Worm (Caenorhabditis elegans) whole organism, late embryonic: ENCODE data around the gene F26F2.7.
"Not testable (repeated sequence)": the region's sequence is repeated elsewhere in the genome, so short reads cannot be mapped to it uniquely, and the experiment has no call there.

Experiments
- C38D4.7 ChIP-seq: fragments of 200-800 bp; sonication (Bioruptor generic); optimal IDR thresholded peaks from 2 replicates; lab custom pipeline; 2018; ENCODE audit warnings: mild to moderate bottlenecking, missing genetic modification characterization, moderate library complexity, missing compliant biosample characterization
- F13H6.1 ChIP-seq: sonication (generic microtip); optimal IDR thresholded peaks from 2 replicates; lab custom pipeline; 2016; ENCODE audit warnings: missing genetic modification characterization, missing compliant biosample characterization
- K02D7.2 ChIP-seq: sonication (generic microtip); optimal IDR thresholded peaks from 2 replicates; lab custom pipeline; 2017; ENCODE audit warnings: mild to moderate bottlenecking, missing genetic modification characterization, missing compliant biosample characterization
- K09A11.1 ChIP-seq: sonication (generic microtip); optimal IDR thresholded peaks from 2 replicates; lab custom pipeline; 2017; ENCODE audit warnings: antibody characterized with exemption, mild to moderate bottlenecking, missing genetic modification characterization, missing compliant biosample characterization; ENCODE audit not compliant: insufficient read depth
- T23F11.4 ChIP-seq: fragments of 200-800 bp; sonication (Bioruptor generic); optimal IDR thresholded peaks from 2 replicates; lab custom pipeline; 2018; ENCODE audit warnings: mild to moderate bottlenecking, missing genetic modification characterization, missing compliant biosample characterization
- ceh-2 ChIP-seq: sonication (generic microtip); optimal IDR thresholded peaks from 2 replicates; lab custom pipeline; 2016; ENCODE audit warnings: missing genotype, missing genetic modification characterization, missing compliant biosample characterization
- ceh-22 ChIP-seq: sonication (generic microtip); optimal IDR thresholded peaks from 2 replicates; lab custom pipeline; 2017; ENCODE audit warnings: missing biosample characterization, missing genetic modification characterization
- ceh-48 ChIP-seq: sonication (generic microtip); optimal IDR thresholded peaks from 2 replicates; lab custom pipeline; 2016; ENCODE audit warnings: missing genetic modification characterization, inconsistent platforms, missing compliant biosample characterization
- che-1 ChIP-seq: sonication (generic microtip); optimal IDR thresholded peaks from 2 replicates; lab custom pipeline; 2016; ENCODE audit warnings: mild to moderate bottlenecking, missing genetic modification characterization, missing compliant biosample characterization
- dmd-4 ChIP-seq: sonication (generic microtip); optimal IDR thresholded peaks from 2 replicates; lab custom pipeline; 2016; ENCODE audit warnings: borderline replicate concordance, missing genetic modification characterization, missing compliant biosample characterization
- dve-1 ChIP-seq: sonication (generic microtip); optimal IDR thresholded peaks from 2 replicates; lab custom pipeline; 2017; ENCODE audit warnings: antibody characterized with exemption, mild to moderate bottlenecking, missing genetic modification characterization, missing compliant biosample characterization
- elt-2 ChIP-seq: sonication (generic microtip); optimal IDR thresholded peaks from 2 replicates; lab custom pipeline; 2016; ENCODE audit warnings: missing genetic modification reagents, missing genetic modification characterization, missing compliant biosample characterization
- fkh-10 ChIP-seq: fragments of 150-350 bp; optimal IDR thresholded peaks from 2 replicates; lab custom pipeline; 2014; ENCODE audit warnings: missing biosample characterization, missing genetic modification reagents, missing genetic modification characterization
- gmeb-2 ChIP-seq: sonication (generic microtip); optimal IDR thresholded peaks from 2 replicates; lab custom pipeline; 2016; ENCODE audit warnings: missing genetic modification characterization, inconsistent platforms, missing compliant biosample characterization
- hlh-30 ChIP-seq: sonication (generic microtip); optimal IDR thresholded peaks from 2 replicates; lab custom pipeline; 2017; ENCODE audit warnings: antibody characterized with exemption, missing genetic modification characterization, missing compliant biosample characterization; ENCODE audit not compliant: insufficient read depth
- hlh-8 ChIP-seq: sonication (generic microtip); optimal IDR thresholded peaks from 2 replicates; lab custom pipeline; 2016; ENCODE audit warnings: missing genotype, missing genetic modification characterization, missing compliant biosample characterization
- lim-6 ChIP-seq: sonication (generic microtip); optimal IDR thresholded peaks from 2 replicates; lab custom pipeline; 2016; ENCODE audit warnings: missing genetic modification characterization, missing compliant biosample characterization
- madf-2 ChIP-seq: sonication (generic microtip); optimal IDR thresholded peaks from 2 replicates; lab custom pipeline; 2017; ENCODE audit warnings: missing genetic modification characterization, missing compliant biosample characterization
- mec-3 ChIP-seq: sonication (generic microtip); optimal IDR thresholded peaks from 2 replicates; lab custom pipeline; 2016; ENCODE audit warnings: borderline replicate concordance, missing genetic modification characterization, missing compliant biosample characterization
- npax-4 ChIP-seq: sonication (generic microtip); optimal IDR thresholded peaks from 2 replicates; lab custom pipeline; 2016; ENCODE audit warnings: missing genetic modification characterization, missing compliant biosample characterization
- pag-3 ChIP-seq: sonication (generic microtip); optimal IDR thresholded peaks from 2 replicates; lab custom pipeline; 2016; ENCODE audit warnings: missing compliant biosample characterization, missing genetic modification characterization, borderline replicate concordance
- pax-1 ChIP-seq: fragments of 150-350 bp; optimal IDR thresholded peaks from 2 replicates; lab custom pipeline; 2014; ENCODE audit warnings: missing biosample characterization, missing genetic modification characterization
- pha-4 ChIP-seq: fragments of 150-350 bp; optimal IDR thresholded peaks from 2 replicates; lab custom pipeline; 2018; ENCODE audit warnings: missing biosample characterization, missing genetic modification reagents, missing genetic modification characterization
- sdc-2 ChIP-seq: sonication (generic microtip); optimal IDR thresholded peaks from 2 replicates; lab custom pipeline; 2016; ENCODE audit warnings: missing genotype, missing genetic modification characterization, missing compliant biosample characterization
- sox-2 ChIP-seq: fragments of 200-800 bp; sonication (Bioruptor generic); IDR thresholded peaks from 2 replicates; pipeline ENCODE4 v1.3.6; 2022; ENCODE audit warnings: missing genetic modification reagents, missing genetic modification characterization, missing compliant biosample characterization
- tbx-2 ChIP-seq: sonication (generic microtip); optimal IDR thresholded peaks from 2 replicates; lab custom pipeline; 2016; ENCODE audit warnings: missing genetic modification characterization, missing compliant biosample characterization
- tbx-7 ChIP-seq: sonication (generic microtip); optimal IDR thresholded peaks from 2 replicates; lab custom pipeline; 2016; ENCODE audit warnings: missing genotype, missing genetic modification characterization, missing compliant biosample characterization
- unc-55 ChIP-seq: sonication (generic microtip); optimal IDR thresholded peaks from 2 replicates; lab custom pipeline; 2017; ENCODE audit warnings: missing biosample characterization, missing genetic modification reagents, missing genetic modification characterization
- zip-5 ChIP-seq: sonication (generic microtip); optimal IDR thresholded peaks from 2 replicates; lab custom pipeline; 2016; ENCODE audit warnings: missing genetic modification characterization, missing compliant biosample characterization
- ztf-16 ChIP-seq: sonication (generic microtip); optimal IDR thresholded peaks from 2 replicates; lab custom pipeline; 2017; ENCODE audit warnings: missing genetic modification characterization, missing compliant biosample characterization

The F26F2.7 gene

DNA sequence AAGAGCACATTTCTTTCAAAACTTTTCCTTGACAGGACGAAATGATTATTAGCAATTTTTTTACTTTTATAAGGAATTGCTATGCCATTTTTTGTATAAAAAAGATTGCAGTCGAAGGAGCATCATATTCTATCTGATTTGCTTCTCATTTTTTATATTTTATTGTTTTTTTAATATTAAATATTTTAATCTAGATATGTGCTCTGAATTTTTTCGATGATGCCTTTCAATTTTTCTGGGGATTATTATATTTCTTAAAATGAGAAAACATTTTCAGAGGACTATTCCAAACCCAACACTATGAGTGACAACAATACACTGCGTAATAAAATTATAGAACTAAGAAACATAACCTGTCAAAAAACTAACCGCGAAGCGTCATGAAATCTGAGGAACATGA lies 11.8 kb upstream of the F26F2.7 start, which contains the start of gene F26F2.4:
TSS of gene F26F2.4 (plus strand) at position 301 of the 400 bp plus-strand sequence.
- not testable (repeated sequence) for TF ChIP-seq C38D4.7 (GFP tag; lab: Kevin White, UChicago); elt-2 (tag; lab: Kevin White, UChicago); pax-1
- TF ChIP-seq, all 69 proteins: peak for 0; not testable (repeated sequence) for 69

DNA sequence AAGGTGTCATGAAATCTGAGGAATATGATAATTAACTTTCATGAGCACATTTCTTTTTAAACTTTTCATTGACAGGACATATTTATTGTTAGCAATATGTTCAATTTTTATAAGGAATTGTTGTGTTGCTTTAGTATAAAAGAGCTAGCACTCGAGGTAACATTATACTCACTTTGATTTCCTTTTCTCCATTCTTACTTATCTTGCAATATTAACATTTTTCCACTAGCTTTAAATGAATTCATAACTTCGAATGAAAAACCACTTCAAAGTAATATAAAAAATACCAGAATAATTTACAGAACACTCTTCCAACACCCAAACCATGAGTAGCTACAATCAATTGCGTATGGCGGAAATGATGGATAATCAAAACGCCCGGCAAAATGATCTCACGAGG lies 7.4 kb upstream of the F26F2.7 start, which contains the start of gene F26F2.5:
TSS of gene F26F2.5 (plus strand) at position 301 of the 400 bp plus-strand sequence.
- TF ChIP-seq gmeb-2 (tag; lab: Kevin White, UChicago) = no peak
- TF ChIP-seq lim-6 = no peak
- no peak for TF ChIP-seq K02D7.2 (tag; lab: Kevin White, UChicago)
- no peak for TF ChIP-seq F13H6.1 (tag; lab: Kevin White, UChicago)
- TF ChIP-seq sox-2 (GFP tag; lab: Robert Waterston, UW) = no peak
- no peak for TF ChIP-seq ceh-48 (tag; lab: Kevin White, UChicago)

DNA sequence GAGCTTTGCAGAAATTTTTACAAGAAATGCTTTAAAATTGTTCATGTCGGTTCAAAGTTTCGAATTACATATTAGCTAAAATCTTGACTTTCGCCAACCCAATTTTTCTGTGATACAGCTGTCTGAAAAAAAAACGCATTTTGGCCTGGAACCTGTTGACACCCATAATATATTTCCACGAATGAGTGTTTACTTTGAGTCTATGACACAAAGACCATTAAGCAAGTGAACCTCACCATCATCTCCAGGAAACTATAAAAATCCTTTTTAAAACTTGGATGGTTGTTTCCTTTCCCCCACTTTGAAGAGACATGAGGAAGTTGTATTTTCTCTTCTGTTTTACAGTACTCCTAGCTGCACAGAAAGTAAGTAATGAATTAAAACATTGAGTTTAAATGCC lies 6.5 kb upstream of the F26F2.7 start, which contains the start of gene clec-263:
TSS of gene clec-263 (plus strand) at position 301 of the 400 bp plus-strand sequence.
- no peak for TF ChIP-seq fkh-10
- TF ChIP-seq ceh-22 (tag; lab: Kevin White, UChicago) = no peak
- no peak for TF ChIP-seq hlh-30 (tag; lab: Kevin White, UChicago)
- no peak for TF ChIP-seq zip-5 (tag; lab: Kevin White, UChicago)
- TF ChIP-seq che-1 (tag; lab: Kevin White, UChicago) = no peak
- TF ChIP-seq F13H6.1 (tag; lab: Kevin White, UChicago) = no peak

DNA sequence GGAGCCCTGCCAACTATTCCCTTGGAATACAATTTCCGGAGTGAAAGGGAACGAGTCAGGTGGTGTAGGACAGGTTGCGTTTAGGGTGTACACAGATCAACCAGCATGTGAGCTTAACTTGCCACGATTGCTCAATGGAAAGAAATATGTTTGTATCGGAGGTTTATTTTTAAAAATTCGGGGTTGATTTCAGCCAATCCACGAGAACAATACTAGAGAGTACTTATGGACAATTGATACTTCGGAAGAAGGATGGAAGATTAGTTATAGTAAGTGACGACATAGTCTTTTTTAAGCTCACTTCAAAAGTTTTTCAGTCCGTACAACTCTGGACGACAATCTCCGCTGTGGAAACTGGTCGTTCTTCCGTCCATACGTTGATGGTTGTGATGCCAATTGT lies 5.9 kb upstream of the F26F2.7 start:
- no peak for TF ChIP-seq tbx-7 (tag; lab: Kevin White, UChicago)
- no peak for TF ChIP-seq hlh-8
- no peak for TF ChIP-seq pag-3 (tag; lab: Kevin White, UChicago)
- TF ChIP-seq T23F11.4 (GFP tag; lab: Kevin White, UChicago) = no peak
- TF ChIP-seq sdc-2 = no peak
- TF ChIP-seq, all 69 proteins: peak for 0

DNA sequence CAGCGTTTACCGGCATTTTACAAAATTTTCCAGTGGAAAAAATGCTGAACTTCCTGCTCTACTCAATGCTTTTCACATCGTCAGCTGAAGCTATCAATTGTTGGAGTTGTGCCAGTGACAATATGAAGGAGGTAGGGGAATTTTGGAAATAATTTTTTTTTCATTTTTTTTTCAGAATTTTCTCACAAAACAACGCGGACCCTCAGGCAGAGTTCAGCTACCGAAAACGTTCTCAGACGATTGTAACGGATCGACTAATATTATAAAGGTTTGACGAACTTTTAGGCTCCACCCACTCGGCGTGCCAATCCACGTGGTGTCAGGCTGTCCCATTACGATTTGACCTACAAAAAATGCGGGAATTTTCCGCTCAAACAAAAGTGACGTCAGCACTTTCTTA lies 1.3 kb upstream of the F26F2.7 start, which contains the start of gene F26F2.8:
TSS of gene F26F2.8 (plus strand) at position 13 of the 400 bp plus-strand sequence.
- TF ChIP-seq hlh-30 (tag; lab: Kevin White, UChicago) = no peak
- TF ChIP-seq, all 69 proteins: peak for 0

DNA sequence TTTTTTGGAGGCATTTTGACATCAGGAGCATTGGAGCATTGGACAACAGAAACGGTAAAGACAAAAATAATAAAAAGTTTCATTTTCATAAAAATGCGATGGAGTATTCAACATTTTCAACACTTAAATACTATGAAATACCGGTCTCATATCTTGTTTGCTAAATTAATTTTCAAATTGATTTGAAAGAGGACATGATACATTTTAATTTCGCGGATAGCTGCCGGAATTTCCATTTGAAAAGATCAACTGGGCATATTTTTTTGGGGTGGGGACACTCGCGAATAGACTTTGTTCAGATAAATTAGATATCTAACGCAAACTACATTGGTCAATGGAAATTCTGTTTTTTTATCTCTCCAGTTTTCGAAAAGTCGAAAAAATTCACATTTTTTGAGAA lies 14.0 kb downstream of the F26F2.7 start, which contains the start of gene F26F2.10:
TSS of gene F26F2.10 (minus strand) at position 101 of the 400 bp plus-strand sequence.
- TF ChIP-seq tbx-2 (tag; lab: Kevin White, UChicago) = no peak
- TF ChIP-seq unc-55 (GFP tag; lab: Kevin White, UChicago) = no peak
- TF ChIP-seq madf-2 (tag; lab: Kevin White, UChicago) = no peak
- no peak for TF ChIP-seq ztf-16 (tag; lab: Kevin White, UChicago)
- no peak for TF ChIP-seq ceh-2
- TF ChIP-seq mec-3 = no peak
- no peak for TF ChIP-seq ceh-48 (tag; lab: Kevin White, UChicago)
- no peak for TF ChIP-seq dve-1 (tag; lab: Kevin White, UChicago)
- no peak for TF ChIP-seq tbx-7 (tag; lab: Kevin White, UChicago)
- no peak for TF ChIP-seq K09A11.1 (tag; lab: Kevin White, UChicago)
- TF ChIP-seq pha-4 (tag; lab: Kevin White, UChicago) = no peak
- no peak for TF ChIP-seq T23F11.4 (GFP tag; lab: Kevin White, UChicago)
- no peak for TF ChIP-seq npax-4
- no peak for TF ChIP-seq dmd-4 (tag; lab: Kevin White, UChicago)
